Fruit fly (Drosophila melanogaster) whole organism, prepupa: ENCODE measurements around the gene RpS8.

Experiments
- CG10631 ChIP-seq: fragments of 200-800 bp; sonication (Bioruptor generic); optimal IDR thresholded peaks from 2 replicates; lab custom pipeline; 2016; ENCODE audit warnings: missing biosample characterization, missing genetic modification characterization
- CG6792 ChIP-seq: fragments of 200-800 bp; sonication (Bioruptor generic); optimal IDR thresholded peaks from 3 replicates; lab custom pipeline; 2016; ENCODE audit warnings: missing biosample characterization, missing genetic modification characterization
- CG8319 ChIP-seq: fragments of 200-800 bp; sonication (Bioruptor generic); optimal IDR thresholded peaks from 3 replicates; lab custom pipeline; 2016; ENCODE audit warnings: missing biosample characterization, missing genetic modification characterization
- Eip75B ChIP-seq: fragments of 200-800 bp; sonication (Bioruptor generic); optimal IDR thresholded peaks from 3 replicates; lab custom pipeline; 2016; ENCODE audit warnings: missing biosample characterization, missing genetic modification characterization
- Ets21C ChIP-seq: fragments of 200-800 bp; sonication (Bioruptor generic); optimal IDR thresholded peaks from 3 replicates; lab custom pipeline; 2016; ENCODE audit warnings: missing biosample characterization, missing genetic modification characterization
- Hr4 ChIP-seq: fragments of 200-800 bp; sonication (Bioruptor generic); optimal IDR thresholded peaks from 3 replicates; lab custom pipeline; 2016; ENCODE audit warnings: missing biosample characterization, missing genetic modification characterization
- fkh ChIP-seq: fragments of 200-800 bp; sonication (Bioruptor generic); optimal IDR thresholded peaks from 3 replicates; lab custom pipeline; 2017; ENCODE audit warnings: missing biosample characterization, mild to moderate bottlenecking, missing genetic modification characterization, moderate library complexity

- no peak for TF ChIP-seq CG6792 (GFP tag; lab: Kevin White, UChicago)
- no peak for TF ChIP-seq CG10631
- no peak for TF ChIP-seq Eip75B
- no peak for TF ChIP-seq Hr4 (GFP tag; lab: Kevin White, UChicago)
- TF ChIP-seq CG8319: no peak
- TF ChIP-seq Ets21C (GFP tag; lab: Kevin White, UChicago): no peak
- TF ChIP-seq fkh (GFP tag; lab: Kevin White, UChicago): no peak
These were observed 25.2 kb upstream of the RpS8 start, which contains the start of gene CG42592 for dm6 chr3R:29836188-29836587.
